Fruit fly (Drosophila melanogaster) whole organism, embryonic: ENCODE data around the gene Agpat3.

Experiments used
- Ada2b ChIP-seq: fragments of 200-800 bp; sonication (Bioruptor generic); IDR thresholded peaks from 2 replicates; pipeline ENCODE4 v1.3.6; 2022; ENCODE audit warnings: missing biosample characterization, missing genetic modification characterization
- Bgb ChIP-seq: fragments of 200-800 bp; sonication (Bioruptor generic); IDR thresholded peaks from 2 replicates; pipeline ENCODE4 v1.3.6; 2022; ENCODE audit warnings: missing biosample characterization, missing genetic modification characterization; ENCODE audit not compliant: partially characterized antibody
- CG11695 ChIP-seq: fragments of 200-800 bp; sonication (Bioruptor generic); IDR thresholded peaks from 3 replicates; pipeline ENCODE4 v1.3.6; 2022; ENCODE audit warnings: missing biosample characterization, missing genetic modification characterization
- CG12155 ChIP-seq: fragments of 200-800 bp; sonication (Bioruptor generic); optimal IDR thresholded peaks from 3 replicates; lab custom pipeline; 2016; ENCODE audit warnings: missing biosample characterization, missing genetic modification characterization
- CG12236 ChIP-seq: fragments of 200-800 bp; sonication (Bioruptor generic); optimal IDR thresholded peaks from 2 replicates; lab custom pipeline; 2016; ENCODE audit warnings: missing biosample characterization, missing genetic modification characterization
- CG12391 ChIP-seq: fragments of 200-800 bp; sonication (Bioruptor generic); optimal IDR thresholded peaks from 3 replicates; lab custom pipeline; 2018; ENCODE audit warnings: missing biosample characterization, mild to moderate bottlenecking, missing genetic modification characterization, moderate library complexity
- CG15479 ChIP-seq: fragments of 200-800 bp; sonication (Bioruptor generic); optimal IDR thresholded peaks from 3 replicates; lab custom pipeline; 2019; ENCODE audit warnings: missing biosample characterization, mild to moderate bottlenecking, missing genetic modification characterization, moderate library complexity
- CG15696 ChIP-seq: fragments of 200-800 bp; sonication (Bioruptor generic); optimal IDR thresholded peaks from 2 replicates; lab custom pipeline; 2019; ENCODE audit warnings: missing biosample characterization, mild to moderate bottlenecking, missing genetic modification characterization, moderate library complexity
- CG16779 ChIP-seq: fragments of 200-800 bp; sonication (Bioruptor generic); IDR thresholded peaks from 2 replicates; pipeline ENCODE4 v1.3.6; 2022; ENCODE audit warnings: missing biosample characterization, missing genetic modification characterization
- CG18011 ChIP-seq: fragments of 200-800 bp; sonication (Bioruptor generic); optimal IDR thresholded peaks from 2 replicates; lab custom pipeline; 2017; ENCODE audit warnings: missing biosample characterization, missing genetic modification characterization, mild to moderate bottlenecking, moderate library complexity, missing genotype
- CG18476 ChIP-seq: fragments of 200-800 bp; sonication (Bioruptor generic); optimal IDR thresholded peaks from 2 replicates; lab custom pipeline; 2016; ENCODE audit warnings: missing biosample characterization, mild to moderate bottlenecking, missing genetic modification characterization
- CG34422 ChIP-seq: fragments of 200-800 bp; sonication (Bioruptor generic); IDR thresholded peaks from 3 replicates; pipeline ENCODE4 v1.3.6; 2022; ENCODE audit warnings: missing biosample characterization, missing genetic modification characterization
- CG4282 ChIP-seq: fragments of 200-800 bp; sonication (Bioruptor generic); optimal IDR thresholded peaks from 2 replicates; lab custom pipeline; 2016; ENCODE audit warnings: missing biosample characterization, missing genetic modification characterization
- CG9437 ChIP-seq: fragments of 200-800 bp; sonication (Bioruptor generic); optimal IDR thresholded peaks from 2 replicates; lab custom pipeline; 2018; ENCODE audit warnings: missing biosample characterization, mild to moderate bottlenecking, missing genetic modification characterization
- CG9727 ChIP-seq: fragments of 200-800 bp; sonication (Bioruptor generic); optimal IDR thresholded peaks from 3 replicates; lab custom pipeline; 2017; ENCODE audit warnings: missing biosample characterization, mild to moderate bottlenecking, missing genetic modification characterization
- D19B ChIP-seq: fragments of 200-800 bp; sonication (Bioruptor generic); optimal IDR thresholded peaks from 2 replicates; lab custom pipeline; 2017; ENCODE audit warnings: missing biosample characterization, mild to moderate bottlenecking, missing genetic modification characterization
- Deaf1 ChIP-seq: fragments of 200-800 bp; optimal IDR thresholded peaks from 3 replicates; lab custom pipeline; 2019; ENCODE audit warnings: missing biosample characterization, mild to moderate bottlenecking, missing genetic modification characterization, moderate library complexity
- Gsc ChIP-seq: fragments of 200-800 bp; sonication (Bioruptor generic); IDR thresholded peaks from 2 replicates; pipeline ENCODE4 v1.3.6; 2022; ENCODE audit warnings: missing biosample characterization, missing genetic modification characterization
- Hr3 ChIP-seq: fragments of 200-800 bp; sonication (Bioruptor generic); optimal IDR thresholded peaks from 3 replicates; lab custom pipeline; 2016; ENCODE audit warnings: missing biosample characterization, missing genetic modification characterization
- Hsf ChIP-seq: fragments of 200-800 bp; sonication (Bioruptor generic); optimal IDR thresholded peaks from 3 replicates; lab custom pipeline; 2016; ENCODE audit warnings: missing biosample characterization, missing genetic modification characterization
- Jarid2 ChIP-seq: fragments of 200-800 bp; sonication (Bioruptor generic); optimal IDR thresholded peaks from 3 replicates; lab custom pipeline; 2017; ENCODE audit warnings: mild to moderate bottlenecking, missing biosample characterization, missing genetic modification reagents, missing genetic modification characterization
- Meics ChIP-seq: fragments of 200-800 bp; sonication (Bioruptor generic); optimal IDR thresholded peaks from 2 replicates; lab custom pipeline; 2017; ENCODE audit warnings: missing biosample characterization, mild to moderate bottlenecking, missing genetic modification characterization
- Opbp ChIP-seq: fragments of 200-800 bp; sonication (Bioruptor generic); IDR thresholded peaks from 3 replicates; pipeline ENCODE4 v1.3.6; 2022; ENCODE audit warnings: missing biosample characterization, missing genetic modification characterization; ENCODE audit not compliant: partially characterized antibody
- Rx ChIP-seq: fragments of 200-800 bp; sonication (Bioruptor generic); IDR thresholded peaks from 2 replicates; pipeline ENCODE4 v1.3.6; 2022; ENCODE audit warnings: missing biosample characterization, missing genetic modification characterization
- Ssrp ChIP-seq: fragments of 200-800 bp; sonication (Bioruptor generic); optimal IDR thresholded peaks from 2 replicates; lab custom pipeline; 2018; ENCODE audit warnings: missing biosample characterization, mild to moderate bottlenecking, missing genetic modification characterization, moderate library complexity
- Usf ChIP-seq: fragments of 200-800 bp; sonication (Bioruptor generic); optimal IDR thresholded peaks from 2 replicates; lab custom pipeline; 2017; ENCODE audit warnings: missing genotype, missing biosample characterization, missing genetic modification characterization
- ab ChIP-seq: fragments of 200-800 bp; sonication (Bioruptor generic); optimal IDR thresholded peaks from 2 replicates; lab custom pipeline; 2016; ENCODE audit warnings: missing biosample characterization, missing genetic modification characterization
- al ChIP-seq: fragments of 200-800 bp; sonication (Bioruptor generic); IDR thresholded peaks from 2 replicates; pipeline ENCODE4 v1.3.6; 2022; ENCODE audit warnings: missing biosample characterization, missing genetic modification characterization
- bab2 ChIP-seq: fragments of 200-800 bp; sonication (Bioruptor generic); optimal IDR thresholded peaks from 2 replicates; lab custom pipeline; 2016; ENCODE audit warnings: missing biosample characterization, missing genetic modification characterization
- bbx ChIP-seq: fragments of 200-800 bp; sonication (Bioruptor generic); IDR thresholded peaks from 2 replicates; pipeline ENCODE4 v1.3.6; 2022; ENCODE audit warnings: missing biosample characterization, missing genetic modification characterization; ENCODE audit not compliant: partially characterized antibody
- br ChIP-seq: fragments of >200 bp; optimal IDR thresholded peaks from 2 replicates; lab custom pipeline; 2017
- cad ChIP-seq: fragments of >200 bp; optimal IDR thresholded peaks from 2 replicates; lab custom pipeline; 2017; ENCODE audit warnings: missing biosample characterization, missing genetic modification characterization
- cg ChIP-seq: fragments of 200-800 bp; sonication (Bioruptor generic); optimal IDR thresholded peaks from 3 replicates; lab custom pipeline; 2019; ENCODE audit warnings: missing biosample characterization, mild to moderate bottlenecking, missing genetic modification characterization, moderate library complexity
- chinmo ChIP-seq: fragments of 200-800 bp; sonication (Bioruptor generic); IDR thresholded peaks from 4 replicates; pipeline ENCODE4 v1.3.6; 2022; ENCODE audit warnings: missing biosample characterization, missing genetic modification characterization; ENCODE audit not compliant: partially characterized antibody
- chm ChIP-seq: fragments of 200-800 bp; sonication (Bioruptor generic); IDR thresholded peaks from 2 replicates; pipeline ENCODE4 v1.3.6; 2022; ENCODE audit warnings: missing biosample characterization, missing genetic modification characterization
- crol ChIP-seq: fragments of 200-800 bp; sonication (Bioruptor generic); IDR thresholded peaks from 2 replicates; pipeline ENCODE4 v1.3.6; 2022; ENCODE audit warnings: missing biosample characterization, missing genetic modification characterization
- eyg ChIP-seq: fragments of 200-800 bp; sonication (Bioruptor generic); optimal IDR thresholded peaks from 3 replicates; lab custom pipeline; 2016; ENCODE audit warnings: missing biosample characterization, missing genetic modification characterization
- fru ChIP-seq: fragments of >200 bp; optimal IDR thresholded peaks from 2 replicates; lab custom pipeline; 2017
- kay ChIP-seq: fragments of 200-800 bp; sonication (Bioruptor generic); optimal IDR thresholded peaks from 2 replicates; lab custom pipeline; 2016; ENCODE audit warnings: missing biosample characterization, missing genetic modification characterization
- lmd ChIP-seq: fragments of 200-800 bp; sonication (Bioruptor generic); IDR thresholded peaks from 2 replicates; pipeline ENCODE4 v1.3.6; 2022; ENCODE audit warnings: missing biosample characterization, missing genetic modification characterization
- mirr ChIP-seq: fragments of 200-800 bp; sonication (Bioruptor generic); optimal IDR thresholded peaks from 3 replicates; lab custom pipeline; 2018; ENCODE audit warnings: missing biosample characterization, mild to moderate bottlenecking, missing genetic modification characterization
- nom ChIP-seq: fragments of 200-800 bp; sonication (Bioruptor generic); optimal IDR thresholded peaks from 2 replicates; lab custom pipeline; 2017; ENCODE audit warnings: missing biosample characterization, missing genetic modification characterization, mild to moderate bottlenecking, moderate library complexity, missing genetic modification reagents
- odd ChIP-seq: fragments of 200-800 bp; sonication (Bioruptor generic); optimal IDR thresholded peaks from 2 replicates; lab custom pipeline; 2017; ENCODE audit warnings: missing biosample characterization, mild to moderate bottlenecking, missing genetic modification characterization
- phol ChIP-seq: fragments of 200-800 bp; sonication (Bioruptor generic); optimal IDR thresholded peaks from 3 replicates; lab custom pipeline; 2018; ENCODE audit warnings: missing biosample characterization, mild to moderate bottlenecking, missing genetic modification characterization, moderate library complexity
- pzg ChIP-seq: fragments of 200-800 bp; sonication (Bioruptor generic); optimal IDR thresholded peaks from 3 replicates; lab custom pipeline; 2018; ENCODE audit warnings: missing biosample characterization, mild to moderate bottlenecking, missing genetic modification characterization, moderate library complexity
- rib ChIP-seq: fragments of 200-800 bp; sonication (Bioruptor generic); IDR thresholded peaks from 2 replicates; pipeline ENCODE4 v1.3.6; 2022; ENCODE audit warnings: missing biosample characterization, missing genetic modification characterization
- scrt ChIP-seq: fragments of 200-800 bp; sonication (Bioruptor generic); optimal IDR thresholded peaks from 2 replicates; lab custom pipeline; 2018; ENCODE audit warnings: missing biosample characterization, mild to moderate bottlenecking, missing genetic modification characterization, moderate library complexity
- sima ChIP-seq: fragments of 200-800 bp; sonication (Bioruptor generic); optimal IDR thresholded peaks from 2 replicates; lab custom pipeline; 2016; ENCODE audit warnings: missing biosample characterization, missing genetic modification characterization
- stc ChIP-seq: fragments of 200-800 bp; sonication (Bioruptor generic); IDR thresholded peaks from 2 replicates; pipeline ENCODE4 v1.3.6; 2022; ENCODE audit warnings: missing biosample characterization, missing genetic modification characterization
- yki ChIP-seq: fragments of >200 bp; optimal IDR thresholded peaks from 3 replicates; lab custom pipeline; 2018

Gene Agpat3

DNA sequence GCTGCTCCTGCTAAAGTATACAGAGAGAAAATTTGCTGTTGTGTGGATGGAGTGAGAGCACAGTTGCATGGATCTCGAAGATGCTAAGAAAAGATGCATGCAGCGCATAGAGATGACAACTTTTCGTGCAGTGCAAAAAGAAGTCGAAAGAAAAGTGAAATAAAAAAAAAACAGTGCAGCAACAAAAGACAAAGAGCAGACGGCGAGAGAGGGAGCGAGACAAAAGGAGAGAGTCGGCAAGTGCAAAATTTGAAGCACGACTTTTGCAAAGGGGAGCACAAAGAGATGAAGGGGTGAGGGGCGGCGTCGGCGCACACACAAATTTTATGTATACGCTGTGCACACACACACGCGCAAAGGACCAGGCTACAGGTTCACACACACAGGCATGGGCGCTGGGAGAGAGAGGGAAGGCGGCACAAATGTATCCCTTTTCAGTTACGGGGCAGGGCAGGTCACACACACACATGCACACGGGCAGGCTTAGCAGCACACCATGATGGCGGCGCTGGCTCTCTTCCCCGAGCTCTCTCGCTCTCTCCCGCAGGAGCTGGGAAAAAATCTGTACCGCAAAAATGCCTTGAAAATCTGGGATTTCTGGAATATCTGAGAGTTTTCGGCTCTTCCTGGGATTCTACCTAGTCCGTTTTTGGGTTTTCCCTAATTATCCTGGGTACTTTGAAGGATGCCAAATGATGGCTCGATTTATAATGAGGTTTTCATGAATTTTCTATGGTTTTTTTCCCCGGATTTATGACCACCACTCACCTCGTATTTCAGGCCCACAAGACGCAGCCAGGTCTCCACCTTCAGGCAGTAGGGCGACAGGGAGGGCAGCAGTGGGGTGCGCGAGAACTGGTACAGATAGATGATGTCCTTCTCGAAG, 24.7 kb upstream of the Agpat3 start (continued):
- TF ChIP-seq Opbp (GFP tag; lab: Robert Waterston, UW) = 0 out of 3 replicates have a peak, but pooled peaks have one; percentile 34
- no peak for TF ChIP-seq CG15696 (tag; lab: Kevin White, UChicago)
- peak; percentile 10; the same call in 1 of the 2 replicates for TF ChIP-seq chm (GFP tag; lab: Robert Waterston, UW)
- TF ChIP-seq pzg (GFP tag; lab: Kevin White, UChicago) = no peak
- TF ChIP-seq cg = peak; percentile 87
- TF ChIP-seq rib (GFP tag; lab: Robert Waterston, UW) = peak; percentile 61; the same call in 1 of the 2 replicates
- peak; percentile 88 for TF ChIP-seq nom (GFP tag; lab: Kevin White, UChicago)
- TF ChIP-seq br (lab: Kevin White, UChicago) = no peak
- peak; percentile 63 for TF ChIP-seq cad (GFP tag; lab: Kevin White, UChicago)
- TF ChIP-seq bab2 (GFP tag; lab: Kevin White, UChicago) = no peak
- TF ChIP-seq Rx = no peak
- TF ChIP-seq bbx (GFP tag; lab: Robert Waterston, UW) = 0 out of 2 replicates have a peak, but pooled peaks have one; percentile 14
- TF ChIP-seq CG15479 = peak; percentile 66
- no peak for TF ChIP-seq Usf (GFP tag; lab: Kevin White, UChicago)
- TF ChIP-seq CG18011 (GFP tag; lab: Kevin White, UChicago) = no peak
- TF ChIP-seq Meics (GFP tag; lab: Kevin White, UChicago) = no peak
- TF ChIP-seq chinmo (GFP tag; lab: Robert Waterston, UW) = peak; percentile 57; the same call in 1 of the 4 replicates
- no peak for TF ChIP-seq D19B (GFP tag; lab: Kevin White, UChicago)
- no peak for TF ChIP-seq odd (GFP tag; lab: Kevin White, UChicago)
- no peak for TF ChIP-seq al (GFP tag; lab: Robert Waterston, UW)
- TF ChIP-seq phol (tag; lab: Kevin White, UChicago) = peak; percentile 54
- no peak for TF ChIP-seq sima (GFP tag; lab: Kevin White, UChicago)
- TF ChIP-seq eyg (GFP tag; lab: Kevin White, UChicago) = no peak
- no peak for TF ChIP-seq fru (lab: Kevin White, UChicago)
- TF ChIP-seq CG11695 (GFP tag; lab: Robert Waterston, UW) = no peak
- TF ChIP-seq mirr = no peak
- TF ChIP-seq ab (GFP tag; lab: Kevin White, UChicago) = no peak
- TF ChIP-seq CG9727 (GFP tag; lab: Kevin White, UChicago) = no peak
- 0 out of 2 replicates have a peak, but pooled peaks have one; percentile 69 for TF ChIP-seq CG16779 (GFP tag; lab: Robert Waterston, UW)
- TF ChIP-seq Jarid2 (GFP tag; lab: Kevin White, UChicago) = no peak
- TF ChIP-seq crol = peak; percentile 93
- TF ChIP-seq Hr3 (GFP tag; lab: Kevin White, UChicago) = no peak
- no peak for TF ChIP-seq Gsc (GFP tag; lab: Robert Waterston, UW)
- no peak for TF ChIP-seq CG4282 (GFP tag; lab: Kevin White, UChicago)
- TF ChIP-seq Hsf (GFP tag; lab: Kevin White, UChicago) = no peak
- TF ChIP-seq lmd (GFP tag; lab: Robert Waterston, UW) = no peak
- peak; percentile 21; the same call in 1 of the 2 replicates for TF ChIP-seq Bgb (GFP tag; lab: Robert Waterston, UW)
- TF ChIP-seq scrt (GFP tag; lab: Kevin White, UChicago) = peak; percentile 63
- peak; percentile 21 for TF ChIP-seq yki (lab: Kevin White, UChicago)
- TF ChIP-seq CG34422 (GFP tag; lab: Robert Waterston, UW) = peak; percentile 29; the same call in 1 of the 3 replicates
- no peak for TF ChIP-seq Ada2b (GFP tag; lab: Robert Waterston, UW)
- TF ChIP-seq CG12236 (GFP tag; lab: Kevin White, UChicago) = no peak
- no peak for TF ChIP-seq CG12391 (tag; lab: Kevin White, UChicago)
- TF ChIP-seq Deaf1 (tag; lab: Kevin White, UChicago) = peak; percentile 36
- no peak for TF ChIP-seq Ssrp
- no peak for TF ChIP-seq CG12155
- TF ChIP-seq kay (GFP tag; lab: Kevin White, UChicago) = no peak
- no peak for TF ChIP-seq CG9437 (GFP tag; lab: Kevin White, UChicago)
- TF ChIP-seq CG18476 (GFP tag; lab: Kevin White, UChicago) = no peak
- no peak for TF ChIP-seq stc (GFP tag; lab: Robert Waterston, UW)
